Worm (Caenorhabditis elegans) whole organism, L1 larva: ENCODE data around the gene ZC239.22.
"Not testable (repeated sequence)": the region's sequence is repeated elsewhere in the genome, so short reads cannot be mapped to it uniquely, and the experiment has no call there.

ENCODE experiments used
- C16A3.4 ChIP-seq: fragments of 150-350 bp; optimal IDR thresholded peaks from 2 replicates; lab custom pipeline; 2014; ENCODE audit warnings: missing biosample characterization, missing genetic modification characterization
- dpl-1 ChIP-seq, 3 experiments: fragments of 150-350 bp in 2 of 3; sonication (generic microtip) in 1 of 3; optimal IDR thresholded peaks; 2 replicates each; lab custom pipeline; 2014 to 2017; ENCODE audit warnings: missing biosample characterization in 3 of 3, missing genetic modification characterization in 3 of 3, missing genetic modification reagents in 3 of 3
- egl-27 ChIP-seq, 2 experiments: fragments of 150-350 bp in 1 of 2; sonication (generic microtip); optimal IDR thresholded peaks; 3 replicates each; lab custom pipeline; 2017 to 2018; ENCODE audit warnings: missing biosample characterization in 2 of 2, missing genetic modification characterization in 2 of 2, missing genetic modification reagents in 2 of 2
- elt-3 ChIP-seq, 6 experiments: fragments of 150-350 bp in 1 of 6; sonication (generic microtip); optimal IDR thresholded peaks; 2 replicates each; lab custom pipeline; 2017 to 2018; ENCODE audit warnings: missing biosample characterization in 6 of 6, missing genetic modification characterization in 6 of 6, inconsistent platforms in 1 of 6
- fkh-10 ChIP-seq: sonication (generic microtip); optimal IDR thresholded peaks from 2 replicates; lab custom pipeline; 2017; ENCODE audit warnings: missing biosample characterization, missing genetic modification reagents, missing genetic modification characterization
- fos-1 ChIP-seq: fragments of 150-350 bp; optimal IDR thresholded peaks from 2 replicates; lab custom pipeline; 2014; ENCODE audit warnings: missing biosample characterization, missing genetic modification characterization
- nhr-28 ChIP-seq: fragments of 150-350 bp; optimal IDR thresholded peaks from 2 replicates; lab custom pipeline; 2014; ENCODE audit warnings: missing biosample characterization, missing genetic modification characterization
- sup-37 ChIP-seq: fragments of 200-800 bp; sonication (Bioruptor generic); optimal IDR thresholded peaks from 2 replicates; lab custom pipeline; 2018; ENCODE audit warnings: mild to moderate bottlenecking, missing genetic modification characterization, missing compliant biosample characterization
- tbx-2 ChIP-seq: sonication (generic microtip); optimal IDR thresholded peaks from 2 replicates; lab custom pipeline; 2016; ENCODE audit warnings: missing genetic modification characterization, missing compliant biosample characterization
- unc-62 ChIP-seq: fragments of 150-350 bp; optimal IDR thresholded peaks from 2 replicates; lab custom pipeline; 2014; ENCODE audit warnings: missing biosample characterization, missing genetic modification reagents, missing genetic modification characterization
- vab-15 ChIP-seq: sonication (generic microtip); optimal IDR thresholded peaks from 2 replicates; lab custom pipeline; 2017; ENCODE audit warnings: missing genotype, mild to moderate bottlenecking, missing genetic modification characterization, missing compliant biosample characterization
- zag-1 ChIP-seq: fragments of 150-350 bp; optimal IDR thresholded peaks from 2 replicates; lab custom pipeline; 2014; ENCODE audit warnings: missing biosample characterization, missing genetic modification characterization
- ztf-11 ChIP-seq, 2 experiments: sonication (generic microtip); optimal IDR thresholded peaks; 2 replicates each; lab custom pipeline; 2016 to 2017; ENCODE audit warnings: missing genetic modification characterization in 2 of 2, missing biosample characterization in 1 of 2, missing compliant biosample characterization in 1 of 2

ce11 chrII:3183300-3183840, 37.3 kb downstream of the ZC239.22 start, which contains the start of the genes Y27F2A.6 and Y27F2A.8:
- not testable (repeated sequence) for TF ChIP-seq fos-1 (tag; lab: Kevin White, UChicago); C16A3.4 (tag; lab: Kevin White, UChicago); tbx-2 (tag; lab: Kevin White, UChicago); dpl-1 (GFP tag; optimal IDR thresholded peaks at IDR 0.05; lab: Kevin White, UChicago); nhr-28 (tag; lab: Kevin White, UChicago); fkh-10; elt-3 (tag; optimal IDR thresholded peaks at IDR 0.05; lab: Kevin White, UChicago); ztf-11 (tag; optimal IDR thresholded peaks at IDR 0.05; lab: Kevin White, UChicago); unc-62 (GFP tag; lab: Kevin White, UChicago); zag-1 (tag; lab: Kevin White, UChicago); vab-15 (tag; lab: Kevin White, UChicago); sup-37 (GFP tag; lab: Kevin White, UChicago); egl-27 (tag; optimal IDR thresholded peaks at IDR 0.05; lab: Kevin White, UChicago)
